Worm (Caenorhabditis elegans) whole organism, L3 larva: ENCODE results near the gene F35D2.1.

Source experiments
- R02D3.7 ChIP-seq: fragments of 150-350 bp; optimal IDR thresholded peaks from 2 replicates; lab custom pipeline; 2014; ENCODE audit warnings: missing biosample characterization, missing genetic modification characterization
- ZK546.5 ChIP-seq: sonication (generic microtip); optimal IDR thresholded peaks from 2 replicates; lab custom pipeline; 2017; ENCODE audit warnings: missing biosample characterization, missing genetic modification characterization
- aly-2 ChIP-seq: fragments of 150-350 bp; optimal IDR thresholded peaks from 2 replicates; lab custom pipeline; 2014; ENCODE audit warnings: missing biosample characterization, missing genetic modification characterization
- ama-1 ChIP-seq: fragments of 150-350 bp; optimal IDR thresholded peaks from 2 replicates; lab custom pipeline; 2018
- ceh-16 ChIP-seq: sonication (generic microtip); optimal IDR thresholded peaks from 2 replicates; lab custom pipeline; 2017; ENCODE audit warnings: missing biosample characterization, missing genetic modification characterization
- ceh-28 ChIP-seq: fragments of 150-350 bp; optimal IDR thresholded peaks from 2 replicates; lab custom pipeline; 2014; ENCODE audit warnings: missing biosample characterization, missing genetic modification reagents, missing genetic modification characterization
- ceh-82 ChIP-seq: fragments of 150-350 bp; optimal IDR thresholded peaks from 2 replicates; lab custom pipeline; 2014; ENCODE audit warnings: missing biosample characterization, missing genetic modification characterization
- ceh-9 ChIP-seq: sonication (generic microtip); optimal IDR thresholded peaks from 2 replicates; lab custom pipeline; 2018; ENCODE audit warnings: missing biosample characterization, missing genetic modification characterization
- daf-12 ChIP-seq: fragments of 150-350 bp; optimal IDR thresholded peaks from 2 replicates; lab custom pipeline; 2014; ENCODE audit warnings: missing biosample characterization, missing genetic modification reagents, missing genetic modification characterization
- egl-27 ChIP-seq: sonication (generic microtip); optimal IDR thresholded peaks from 4 replicates; lab custom pipeline; 2017; ENCODE audit warnings: missing biosample characterization, missing genetic modification reagents, missing genetic modification characterization
- egl-5 ChIP-seq: fragments of 150-350 bp; optimal IDR thresholded peaks from 2 replicates; lab custom pipeline; 2017; ENCODE audit warnings: missing biosample characterization, missing genetic modification reagents, missing genetic modification characterization, inconsistent platforms
- elt-2 ChIP-seq: sonication (generic microtip); optimal IDR thresholded peaks from 2 replicates; lab custom pipeline; 2016; ENCODE audit warnings: missing genetic modification reagents, mild to moderate bottlenecking, missing genetic modification characterization, missing compliant biosample characterization
- elt-3 ChIP-seq, 3 experiments: fragments of 150-350 bp in 1 of 3; sonication (generic microtip) in 2 of 3; optimal IDR thresholded peaks; 2 replicates in 2 of 3; 4 replicates in 1 of 3; lab custom pipeline; 2014 to 2017; ENCODE audit warnings: missing biosample characterization in 3 of 3, missing genetic modification characterization in 3 of 3
- eor-1 ChIP-seq, 2 experiments: fragments of 150-350 bp; optimal IDR thresholded peaks; 2 replicates each; lab custom pipeline; 2014 to 2018; ENCODE audit warnings: missing biosample characterization in 2 of 2, missing genetic modification characterization in 2 of 2
- fkh-10 ChIP-seq: sonication (generic microtip); optimal IDR thresholded peaks from 2 replicates; lab custom pipeline; 2017; ENCODE audit warnings: missing biosample characterization, missing genetic modification reagents, missing genetic modification characterization
- fkh-2 ChIP-seq: fragments of 150-350 bp; optimal IDR thresholded peaks from 2 replicates; lab custom pipeline; 2014; ENCODE audit warnings: missing biosample characterization, missing genetic modification reagents, missing genetic modification characterization
- fos-1 ChIP-seq: fragments of 150-350 bp; optimal IDR thresholded peaks from 2 replicates; lab custom pipeline; 2014; ENCODE audit warnings: missing biosample characterization, missing genetic modification characterization
- hmg-11 ChIP-seq: sonication (generic microtip); optimal IDR thresholded peaks from 2 replicates; lab custom pipeline; 2016; ENCODE audit warnings: missing genetic modification characterization, missing compliant biosample characterization
- jun-1 ChIP-seq: fragments of 150-350 bp; optimal IDR thresholded peaks from 2 replicates; lab custom pipeline; 2014; ENCODE audit warnings: missing biosample characterization, missing genetic modification reagents, missing genetic modification characterization
- lin-15B ChIP-seq: fragments of 150-350 bp; optimal IDR thresholded peaks from 2 replicates; lab custom pipeline; 2014; ENCODE audit warnings: missing biosample characterization, missing genetic modification characterization
- lsy-12 ChIP-seq: sonication (generic microtip); optimal IDR thresholded peaks from 2 replicates; lab custom pipeline; 2016; ENCODE audit warnings: mild to moderate bottlenecking, missing genetic modification characterization, missing compliant biosample characterization
- mdl-1 ChIP-seq: fragments of 150-350 bp; optimal IDR thresholded peaks from 2 replicates; lab custom pipeline; 2014; ENCODE audit warnings: missing biosample characterization, missing genetic modification characterization
- mml-1 ChIP-seq: fragments of 150-350 bp; sonication (generic microtip); optimal IDR thresholded peaks from 3 replicates; lab custom pipeline; 2014; ENCODE audit warnings: missing biosample characterization, missing genetic modification characterization
- nfya-1 ChIP-seq: sonication (generic microtip); optimal IDR thresholded peaks from 2 replicates; lab custom pipeline; 2017; ENCODE audit warnings: missing genetic modification characterization, mild to moderate bottlenecking, missing compliant biosample characterization, antibody characterized with exemption, moderate library complexity; ENCODE audit not compliant: insufficient read depth
- nhr-12 ChIP-seq: fragments of 150-350 bp; optimal IDR thresholded peaks from 2 replicates; lab custom pipeline; 2014; ENCODE audit warnings: missing biosample characterization, missing genetic modification characterization
- nhr-23 ChIP-seq: fragments of 150-350 bp; optimal IDR thresholded peaks from 2 replicates; lab custom pipeline; 2014; ENCODE audit warnings: missing biosample characterization, missing genetic modification reagents, missing genetic modification characterization
- nhr-237 ChIP-seq: fragments of 150-350 bp; optimal IDR thresholded peaks from 2 replicates; lab custom pipeline; 2014; ENCODE audit warnings: missing biosample characterization, missing genetic modification characterization
- nhr-25 ChIP-seq: sonication (generic microtip); optimal IDR thresholded peaks from 2 replicates; lab custom pipeline; 2017; ENCODE audit warnings: missing biosample characterization, missing genetic modification characterization
- nhr-28 ChIP-seq: fragments of 150-350 bp; optimal IDR thresholded peaks from 2 replicates; lab custom pipeline; 2014; ENCODE audit warnings: missing biosample characterization, missing genetic modification characterization
- nhr-43 ChIP-seq: sonication (generic microtip); optimal IDR thresholded peaks from 2 replicates; lab custom pipeline; 2016; ENCODE audit warnings: mild to moderate bottlenecking, missing genetic modification characterization, missing compliant biosample characterization; ENCODE audit not compliant: poor library complexity, severe bottlenecking
- nhr-67 ChIP-seq: fragments of 150-350 bp; optimal IDR thresholded peaks from 2 replicates; lab custom pipeline; 2014; ENCODE audit warnings: missing biosample characterization, missing genetic modification characterization
- nhr-76 ChIP-seq: fragments of 150-350 bp; sonication (generic microtip); optimal IDR thresholded peaks from 5 replicates; lab custom pipeline; 2014; ENCODE audit warnings: missing biosample characterization, missing genetic modification characterization
- nhr-77 ChIP-seq: fragments of 150-350 bp; optimal IDR thresholded peaks from 2 replicates; lab custom pipeline; 2014; ENCODE audit warnings: missing biosample characterization, missing genetic modification characterization
- pha-4 ChIP-seq: fragments of 150-350 bp; optimal IDR thresholded peaks from 2 replicates; lab custom pipeline; 2014; ENCODE audit warnings: missing biosample characterization, missing genetic modification reagents, missing genetic modification characterization
- pqm-1 ChIP-seq: fragments of 150-350 bp; optimal IDR thresholded peaks from 2 replicates; lab custom pipeline; 2017; ENCODE audit warnings: missing biosample characterization, missing genetic modification characterization, inconsistent platforms
- sea-2 ChIP-seq: fragments of 150-350 bp; sonication (generic microtip); optimal IDR thresholded peaks from 4 replicates; lab custom pipeline; 2014; ENCODE audit warnings: missing biosample characterization, missing genetic modification reagents, missing genetic modification characterization
- skn-1 ChIP-seq: fragments of 150-350 bp; optimal IDR thresholded peaks from 2 replicates; lab custom pipeline; 2014; ENCODE audit warnings: missing biosample characterization, missing genetic modification characterization
- snpc-4 ChIP-seq: fragments of 150-350 bp; optimal IDR thresholded peaks from 2 replicates; lab custom pipeline; 2014; ENCODE audit warnings: missing biosample characterization, missing genetic modification characterization
- tbx-2 ChIP-seq: sonication (generic microtip); optimal IDR thresholded peaks from 2 replicates; lab custom pipeline; 2016; ENCODE audit warnings: mild to moderate bottlenecking, missing genetic modification characterization, missing compliant biosample characterization
- unc-39 ChIP-seq: sonication (generic microtip); optimal IDR thresholded peaks from 4 replicates; lab custom pipeline; 2017; ENCODE audit warnings: missing biosample characterization, missing genetic modification characterization
- unc-62 ChIP-seq: fragments of 150-350 bp; sonication (generic microtip); optimal IDR thresholded peaks from 4 replicates; lab custom pipeline; 2014; ENCODE audit warnings: missing biosample characterization, missing genetic modification reagents, missing genetic modification characterization
- zag-1 ChIP-seq: fragments of 150-350 bp; optimal IDR thresholded peaks from 2 replicates; lab custom pipeline; 2014; ENCODE audit warnings: missing biosample characterization, missing genetic modification characterization
- ztf-11 ChIP-seq: fragments of 150-350 bp; optimal IDR thresholded peaks from 2 replicates; lab custom pipeline; 2014; ENCODE audit warnings: missing biosample characterization, missing genetic modification characterization

The F35D2.1 gene

DNA sequence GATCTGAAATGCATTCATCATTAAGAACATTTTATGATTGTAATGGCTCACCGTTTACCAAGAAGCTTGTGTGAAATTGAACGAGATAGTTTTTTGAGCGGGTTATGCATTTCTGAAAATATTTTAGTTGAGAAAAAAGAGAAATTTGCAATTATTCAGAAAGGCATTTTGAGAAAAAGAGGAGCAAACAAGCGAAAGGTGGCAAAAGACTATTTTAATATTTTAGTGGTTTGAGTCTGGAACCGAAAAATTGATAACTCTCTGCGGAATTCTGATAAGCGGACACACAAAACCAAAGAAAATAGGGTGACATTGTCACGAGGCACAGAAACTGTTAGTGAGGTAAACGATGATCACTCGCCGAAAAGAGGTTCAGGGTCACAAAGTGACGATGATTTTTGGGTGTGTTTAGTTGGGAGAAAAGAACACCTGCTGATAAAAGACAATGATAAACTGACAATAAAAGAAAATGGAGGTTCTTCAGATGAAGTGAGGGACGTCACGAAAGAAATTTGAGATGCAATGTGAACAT lies 20.9 kb upstream of the F35D2.1 start (continued):
- TF ChIP-seq ceh-82 (tag; lab: Kevin White, UChicago) (no peak), zag-1 (tag; lab: Kevin White, UChicago) (no peak), sea-2 (GFP tag; lab: Kevin White, UChicago) (no peak), mdl-1 (no peak), nhr-25 (tag; lab: Kevin White, UChicago) (peak; percentile 81), skn-1 (tag; lab: Kevin White, UChicago) (no peak), nhr-237 (no peak), fkh-10 (GFP tag; lab: Kevin White, UChicago) (no peak), aly-2 (no peak)

DNA sequence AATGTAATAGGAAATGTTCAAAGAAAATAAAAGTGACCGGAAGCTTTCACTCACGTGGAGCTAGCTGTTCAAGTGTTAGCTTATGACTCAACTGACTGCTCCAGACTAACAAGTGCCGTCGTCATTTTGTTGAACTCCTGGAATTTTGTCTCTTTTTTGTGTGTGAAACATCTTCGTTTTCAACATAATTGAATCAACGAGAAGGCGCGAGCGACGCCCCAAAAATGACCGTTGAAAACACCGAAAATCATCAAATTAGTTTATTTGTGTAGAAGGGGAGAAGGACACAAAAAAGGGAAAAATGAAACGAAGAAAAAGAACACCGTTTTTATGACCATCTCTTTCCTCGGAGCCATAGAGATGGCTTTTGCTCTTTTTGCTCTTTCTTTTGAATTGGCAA lies 20.3 kb upstream of the F35D2.1 start, which contains the start of gene ZK1290.14:
Gene ZK1290.14 (minus strand): TSS at position 139 of the 400 bp plus-strand sequence.
- TF ChIP-seq elt-3 (tag; optimal IDR thresholded peaks at IDR 0.05; lab: Kevin White, UChicago) (no peak), lsy-12 (tag; lab: Kevin White, UChicago) (no peak), nhr-77 (tag; lab: Kevin White, UChicago) (no peak), snpc-4 (no peak), eor-1 (tag; optimal IDR thresholded peaks at IDR 0.05; lab: Kevin White, UChicago) (no peak), ZK546.5 (tag; lab: Kevin White, UChicago) (no peak), pqm-1 (no peak), ama-1 (lab: Kevin White, UChicago) (no peak), pha-4 (tag; lab: Kevin White, UChicago) (no peak), daf-12 (tag; lab: Kevin White, UChicago) (no peak), ceh-16 (no peak), nhr-12 (tag; lab: Kevin White, UChicago) (no peak), sea-2 (GFP tag; lab: Kevin White, UChicago) (no peak), hmg-11 (tag; lab: Kevin White, UChicago) (no peak), ceh-9 (no peak), mdl-1 (no peak), ceh-82 (tag; lab: Kevin White, UChicago) (no peak), jun-1 (no peak), ceh-28 (tag; lab: Kevin White, UChicago) (no peak), lin-15B (no peak)

DNA sequence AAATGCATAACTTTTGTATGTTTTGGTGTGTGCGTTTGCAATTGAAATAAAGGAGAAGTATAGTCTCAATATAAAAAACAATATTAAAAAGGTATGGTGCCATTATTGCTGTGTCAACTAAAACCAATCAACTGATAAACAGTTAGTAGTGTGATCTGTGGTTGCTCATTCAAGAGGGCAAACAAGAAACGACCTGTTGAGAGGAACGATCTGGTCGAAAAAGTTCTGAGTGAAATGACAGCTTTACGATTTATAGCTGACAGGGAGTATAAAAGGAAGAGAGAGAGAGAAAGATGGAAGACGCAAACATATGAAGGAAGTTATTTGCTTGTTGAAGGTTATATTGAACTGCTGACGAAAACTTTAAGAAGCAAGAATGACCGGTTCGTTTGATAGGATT lies 17.7 kb upstream of the F35D2.1 start:
- TF ChIP-seq lin-15B, result no peak
- TF ChIP-seq zag-1 (tag; lab: Kevin White, UChicago), result no peak
- no peak for TF ChIP-seq nhr-237
- no peak for TF ChIP-seq aly-2
- no peak for TF ChIP-seq elt-2 (tag; lab: Kevin White, UChicago)
- TF ChIP-seq fkh-2 (tag; lab: Kevin White, UChicago), result no peak
- peak; percentile 26 for TF ChIP-seq pqm-1
- TF ChIP-seq hmg-11 (tag; lab: Kevin White, UChicago), result no peak
- no peak for TF ChIP-seq nfya-1 (tag; lab: Kevin White, UChicago)
- TF ChIP-seq nhr-23 (tag; lab: Kevin White, UChicago), result no peak
- peak; percentile 54 for TF ChIP-seq pha-4 (tag; lab: Kevin White, UChicago)
- no peak for TF ChIP-seq nhr-76 (tag; lab: Kevin White, UChicago)
- no peak for TF ChIP-seq fkh-10 (GFP tag; lab: Kevin White, UChicago)
- TF ChIP-seq nhr-77 (tag; lab: Kevin White, UChicago), result no peak
- no peak for TF ChIP-seq daf-12 (tag; lab: Kevin White, UChicago)
- peak; percentile 51 for TF ChIP-seq nhr-25 (tag; lab: Kevin White, UChicago)
- no peak for TF ChIP-seq mml-1 (tag; lab: Kevin White, UChicago)
- peak; percentile 13 for TF ChIP-seq jun-1
- TF ChIP-seq nhr-28, result no peak
- TF ChIP-seq elt-3 (tag; optimal IDR thresholded peaks at IDR 0.05; lab: Kevin White, UChicago), result no peak
- TF ChIP-seq nhr-43, result no peak
- TF ChIP-seq snpc-4, result no peak
- TF ChIP-seq fos-1 (tag; lab: Kevin White, UChicago), result no peak
- TF ChIP-seq ZK546.5 (tag; lab: Kevin White, UChicago), result no peak
- no peak for TF ChIP-seq nhr-12 (tag; lab: Kevin White, UChicago)
- TF ChIP-seq R02D3.7 (tag; lab: Kevin White, UChicago), result no peak
- no peak for TF ChIP-seq egl-27 (tag; lab: Kevin White, UChicago)
- no peak for TF ChIP-seq ceh-9
- no peak for TF ChIP-seq ceh-82 (tag; lab: Kevin White, UChicago)
- no peak for TF ChIP-seq nhr-67 (tag; lab: Kevin White, UChicago)
- TF ChIP-seq tbx-2 (tag; lab: Kevin White, UChicago), result no peak
- TF ChIP-seq unc-39 (tag; lab: Kevin White, UChicago), result no peak
- no peak for TF ChIP-seq sea-2 (GFP tag; lab: Kevin White, UChicago)
- TF ChIP-seq ztf-11 (tag; lab: Kevin White, UChicago), result no peak
- TF ChIP-seq egl-5 (tag; lab: Kevin White, UChicago), result no peak
- TF ChIP-seq unc-62 (GFP tag; lab: Kevin White, UChicago), result peak; percentile 10
- TF ChIP-seq lsy-12 (tag; lab: Kevin White, UChicago), result no peak
